Fruit fly (Drosophila melanogaster) whole organism, embryonic: Measurements from ENCODE around the gene CG17349.
A peak's percentile ranks its signal among the peaks of the same experiment; 100 is the strongest.

ENCODE experiments used
- CG10565 ChIP-seq: fragments of 200-800 bp; sonication (Bioruptor generic); optimal IDR thresholded peaks from 3 replicates; lab custom pipeline; 2016; ENCODE audit warnings: missing biosample characterization, mild to moderate bottlenecking, missing genetic modification characterization
- CG10979 ChIP-seq: fragments of 200-800 bp; sonication (Bioruptor generic); optimal IDR thresholded peaks from 2 replicates; lab custom pipeline; 2018; ENCODE audit warnings: missing biosample characterization, mild to moderate bottlenecking, missing genetic modification characterization, moderate library complexity
- CG11398 ChIP-seq: fragments of 200-800 bp; sonication (Bioruptor generic); optimal IDR thresholded peaks from 2 replicates; lab custom pipeline; 2016; ENCODE audit warnings: missing biosample characterization, missing genetic modification characterization
- CG12942 ChIP-seq: fragments of 200-800 bp; sonication (Bioruptor generic); optimal IDR thresholded peaks from 3 replicates; lab custom pipeline; 2016; ENCODE audit warnings: missing biosample characterization, missing genetic modification characterization
- CG13775 ChIP-seq: fragments of 200-800 bp; sonication (Bioruptor generic); optimal IDR thresholded peaks from 3 replicates; lab custom pipeline; 2017; ENCODE audit warnings: missing biosample characterization, mild to moderate bottlenecking, missing genetic modification characterization
- CG14050 ChIP-seq: fragments of 200-800 bp; sonication (Bioruptor generic); IDR thresholded peaks from 3 replicates; pipeline ENCODE4 v1.3.6; 2022; ENCODE audit warnings: missing biosample characterization, missing genetic modification characterization
- CG14441 ChIP-seq: fragments of 200-800 bp; sonication (Bioruptor generic); IDR thresholded peaks from 2 replicates; pipeline ENCODE4 v1.3.6; 2022; ENCODE audit warnings: missing biosample characterization, missing genetic modification characterization
- CG16815 ChIP-seq: fragments of 200-800 bp; sonication (Bioruptor generic); optimal IDR thresholded peaks from 3 replicates; lab custom pipeline; 2017; ENCODE audit warnings: missing biosample characterization, mild to moderate bottlenecking, missing genetic modification characterization
- CG17829 ChIP-seq: fragments of 200-800 bp; optimal IDR thresholded peaks from 2 replicates; lab custom pipeline; 2019; ENCODE audit warnings: missing biosample characterization, mild to moderate bottlenecking, missing genetic modification characterization, moderate library complexity
- CG18599 ChIP-seq: fragments of 200-800 bp; sonication (Bioruptor generic); optimal IDR thresholded peaks from 3 replicates; lab custom pipeline; 2017; ENCODE audit warnings: missing biosample characterization, missing genetic modification characterization, mild to moderate bottlenecking, moderate library complexity, missing genetic modification reagents
- CG31224 ChIP-seq: fragments of 200-800 bp; sonication (Bioruptor generic); IDR thresholded peaks from 2 replicates; pipeline ENCODE4 v1.3.6; 2022; ENCODE audit warnings: missing biosample characterization, missing genetic modification characterization
- CG4360 ChIP-seq: fragments of 200-800 bp; sonication (Bioruptor generic); IDR thresholded peaks from 2 replicates; pipeline ENCODE4 v1.3.6; 2022; ENCODE audit warnings: missing biosample characterization, missing genetic modification characterization
- CG4404 ChIP-seq: fragments of 200-800 bp; sonication (Bioruptor generic); IDR thresholded peaks from 2 replicates; pipeline ENCODE4 v1.3.6; 2022; ENCODE audit warnings: missing biosample characterization, missing genetic modification characterization
- CG6654 ChIP-seq: fragments of 200-800 bp; sonication (Bioruptor generic); optimal IDR thresholded peaks from 2 replicates; lab custom pipeline; 2017; ENCODE audit warnings: missing biosample characterization, mild to moderate bottlenecking, missing genetic modification characterization
- CG6683 ChIP-seq: fragments of 200-800 bp; sonication (Bioruptor generic); optimal IDR thresholded peaks from 2 replicates; lab custom pipeline; 2017; ENCODE audit warnings: missing biosample characterization, mild to moderate bottlenecking, missing genetic modification characterization, missing genetic modification reagents
- CG6813 ChIP-seq: fragments of 200-800 bp; sonication (Bioruptor generic); optimal IDR thresholded peaks from 2 replicates; lab custom pipeline; 2017; ENCODE audit warnings: missing biosample characterization, missing genetic modification characterization, mild to moderate bottlenecking, moderate library complexity, missing genetic modification reagents
- CG7271 ChIP-seq: fragments of 200-800 bp; sonication (Bioruptor generic); optimal IDR thresholded peaks from 2 replicates; lab custom pipeline; 2018; ENCODE audit warnings: missing biosample characterization, mild to moderate bottlenecking, missing genetic modification characterization, moderate library complexity
- CG7928 ChIP-seq: fragments of 200-800 bp; sonication (Bioruptor generic); optimal IDR thresholded peaks from 2 replicates; lab custom pipeline; 2017; ENCODE audit warnings: missing biosample characterization, mild to moderate bottlenecking, missing genetic modification characterization
- CG8359 ChIP-seq: fragments of 200-800 bp; sonication (Bioruptor generic); optimal IDR thresholded peaks from 2 replicates; lab custom pipeline; 2017; ENCODE audit warnings: missing biosample characterization, mild to moderate bottlenecking, missing genetic modification characterization, borderline replicate concordance
- CG9437 ChIP-seq: fragments of 200-800 bp; sonication (Bioruptor generic); optimal IDR thresholded peaks from 2 replicates; lab custom pipeline; 2018; ENCODE audit warnings: missing biosample characterization, mild to moderate bottlenecking, missing genetic modification characterization
- Dip3 ChIP-seq: fragments of 200-800 bp; sonication (Bioruptor generic); optimal IDR thresholded peaks from 3 replicates; lab custom pipeline; 2016; ENCODE audit warnings: missing biosample characterization, missing genetic modification characterization
- Dref ChIP-seq: fragments of 200-800 bp; sonication (Bioruptor generic); IDR thresholded peaks from 2 replicates; pipeline ENCODE4 v1.3.6; 2022; ENCODE audit warnings: missing biosample characterization, missing genetic modification characterization
- HLH4C ChIP-seq: fragments of 200-800 bp; sonication (Bioruptor generic); IDR thresholded peaks from 3 replicates; pipeline ENCODE4 v1.3.6; 2022; ENCODE audit warnings: missing biosample characterization, missing genetic modification characterization; ENCODE audit not compliant: partially characterized antibody
- Kr ChIP-seq: fragments of 200-800 bp; sonication (Bioruptor generic); optimal IDR thresholded peaks from 2 replicates; lab custom pipeline; 2017; ENCODE audit warnings: missing biosample characterization, mild to moderate bottlenecking, missing genetic modification characterization
- Lhr ChIP-seq: fragments of 200-800 bp; sonication (Bioruptor generic); optimal IDR thresholded peaks from 3 replicates; lab custom pipeline; 2017; ENCODE audit warnings: mild to moderate bottlenecking, missing biosample characterization, missing genetic modification reagents, missing genetic modification characterization
- NfI ChIP-seq: fragments of 200-800 bp; sonication (Bioruptor generic); optimal IDR thresholded peaks from 3 replicates; lab custom pipeline; 2018; ENCODE audit warnings: missing biosample characterization, mild to moderate bottlenecking, missing genetic modification characterization, moderate library complexity
- Ravus ChIP-seq: fragments of 200-800 bp; sonication (Bioruptor generic); IDR thresholded peaks from 2 replicates; pipeline ENCODE4 v1.3.6; 2022; ENCODE audit warnings: missing biosample characterization, missing genetic modification characterization
- Sry-δ ChIP-seq: fragments of 200-800 bp; sonication (Bioruptor generic); optimal IDR thresholded peaks from 2 replicates; lab custom pipeline; 2016; ENCODE audit warnings: missing biosample characterization, missing genetic modification characterization
- Ssrp ChIP-seq: fragments of 200-800 bp; sonication (Bioruptor generic); optimal IDR thresholded peaks from 2 replicates; lab custom pipeline; 2018; ENCODE audit warnings: missing biosample characterization, mild to moderate bottlenecking, missing genetic modification characterization, moderate library complexity
- aop ChIP-seq: fragments of 200-800 bp; sonication (Bioruptor generic); IDR thresholded peaks from 2 replicates; pipeline ENCODE4 v1.3.6; 2022; ENCODE audit warnings: missing biosample characterization, missing genetic modification characterization
- ap ChIP-seq: fragments of 200-800 bp; sonication (Bioruptor generic); IDR thresholded peaks from 2 replicates; pipeline ENCODE4 v1.3.6; 2022; ENCODE audit warnings: missing biosample characterization, missing genetic modification characterization
- br ChIP-seq: fragments of >200 bp; optimal IDR thresholded peaks from 2 replicates; lab custom pipeline; 2017
- chif ChIP-seq, 2 experiments: fragments of 200-800 bp; sonication (Bioruptor generic); optimal IDR thresholded peaks; 3 replicates each; lab custom pipeline; 2016; ENCODE audit warnings: missing biosample characterization in 2 of 2, missing genetic modification characterization in 2 of 2
- dm ChIP-seq: fragments of 200-800 bp; sonication (Bioruptor generic); optimal IDR thresholded peaks from 3 replicates; lab custom pipeline; 2016; ENCODE audit warnings: missing biosample characterization, missing genetic modification characterization
- dysf ChIP-seq: fragments of 200-800 bp; sonication (Bioruptor generic); IDR thresholded peaks from 3 replicates; pipeline ENCODE4 v1.3.6; 2022; ENCODE audit warnings: missing biosample characterization, missing genetic modification characterization
- fd96Cb ChIP-seq: fragments of 200-800 bp; sonication (Bioruptor generic); optimal IDR thresholded peaks from 2 replicates; lab custom pipeline; 2018; ENCODE audit warnings: missing biosample characterization, mild to moderate bottlenecking, missing genetic modification characterization, moderate library complexity
- gce ChIP-seq: fragments of 200-800 bp; sonication (Bioruptor generic); IDR thresholded peaks from 3 replicates; pipeline ENCODE4 v1.3.6; 2022; ENCODE audit warnings: missing biosample characterization, missing genetic modification characterization
- gem ChIP-seq: fragments of 200-800 bp; sonication (Bioruptor generic); optimal IDR thresholded peaks from 2 replicates; lab custom pipeline; 2019; ENCODE audit warnings: missing biosample characterization, mild to moderate bottlenecking, missing genetic modification characterization, moderate library complexity
- gro ChIP-seq: fragments of 200-800 bp; sonication (Bioruptor generic); optimal IDR thresholded peaks from 2 replicates; lab custom pipeline; 2016; ENCODE audit warnings: missing biosample characterization, missing genetic modification characterization
- hbn ChIP-seq: fragments of 200-800 bp; sonication (Bioruptor generic); IDR thresholded peaks from 2 replicates; pipeline ENCODE4 v1.3.6; 2022; ENCODE audit warnings: missing biosample characterization, missing genetic modification characterization; ENCODE audit not compliant: partially characterized antibody
- oc ChIP-seq: fragments of 200-800 bp; sonication (Bioruptor generic); optimal IDR thresholded peaks from 2 replicates; lab custom pipeline; 2018; ENCODE audit warnings: missing biosample characterization, mild to moderate bottlenecking, missing genetic modification characterization, moderate library complexity
- pho ChIP-seq: fragments of 200-800 bp; sonication (Bioruptor generic); optimal IDR thresholded peaks from 2 replicates; lab custom pipeline; 2016; ENCODE audit warnings: missing biosample characterization, missing genetic modification characterization
- shn ChIP-seq: fragments of 200-800 bp; sonication (Bioruptor generic); optimal IDR thresholded peaks from 3 replicates; lab custom pipeline; 2016; ENCODE audit warnings: missing biosample characterization, missing genetic modification characterization
- sim ChIP-seq: fragments of 200-800 bp; sonication (Bioruptor generic); IDR thresholded peaks from 2 replicates; pipeline ENCODE4 v1.3.6; 2022; ENCODE audit warnings: missing biosample characterization, missing genetic modification characterization
- tap ChIP-seq: fragments of 200-800 bp; optimal IDR thresholded peaks from 3 replicates; lab custom pipeline; 2019; ENCODE audit warnings: missing biosample characterization, mild to moderate bottlenecking, missing genetic modification characterization, moderate library complexity
- ttk ChIP-seq: fragments of 200-800 bp; sonication (Bioruptor generic); IDR thresholded peaks from 2 replicates; pipeline ENCODE4 v2.1.2; 2022; ENCODE audit warnings: missing biosample characterization, missing genetic modification characterization
- unpg ChIP-seq: fragments of 200-800 bp; sonication (Bioruptor generic); optimal IDR thresholded peaks from 3 replicates; lab custom pipeline; 2018; ENCODE audit warnings: missing biosample characterization, mild to moderate bottlenecking, missing genetic modification characterization, moderate library complexity
- vnd ChIP-seq: fragments of 200-800 bp; sonication (Bioruptor generic); IDR thresholded peaks from 3 replicates; pipeline ENCODE4 v1.3.6; 2022; ENCODE audit warnings: missing biosample characterization, missing genetic modification characterization; ENCODE audit not compliant: partially characterized antibody

CG17349 gene

dm6 chr2L:19377129-19378083 is 7.2 kb downstream of the CG17349 start (continued):
- TF ChIP-seq gro (no peak), gem (tag; lab: Kevin White, UChicago) (peak; percentile 73), shn (GFP tag; lab: Kevin White, UChicago) (no peak), CG6683 (no peak), CG4404 (GFP tag; lab: Robert Waterston, UW) (peak; percentile 73), CG17829 (tag; lab: Kevin White, UChicago) (peak; percentile 70), Ssrp (tag; lab: Kevin White, UChicago) (peak; percentile 50), CG18599 (GFP tag; lab: Kevin White, UChicago) (peak; percentile 56), tap (tag; lab: Kevin White, UChicago) (peak; percentile 53), CG8359 (GFP tag; lab: Kevin White, UChicago) (peak; percentile 14), hbn (GFP tag; lab: Robert Waterston, UW) (no peak), vnd (GFP tag; lab: Robert Waterston, UW) (no peak), pho (GFP tag; lab: Kevin White, UChicago) (no peak), br (no peak), sim (0 out of 2 replicates have a peak, but pooled peaks have one; percentile 14), CG10979 (tag; lab: Kevin White, UChicago) (peak; percentile 74), Lhr (GFP tag; lab: Kevin White, UChicago) (peak; percentile 8), aop (GFP tag; lab: Robert Waterston, UW) (no peak), unpg (GFP tag; lab: Kevin White, UChicago) (peak; percentile 56), oc (tag; lab: Kevin White, UChicago) (peak; percentile 7), HLH4C (no peak), CG7271 (tag; lab: Kevin White, UChicago) (no peak), chif (GFP tag; optimal IDR thresholded peaks at IDR 0.05; lab: Kevin White, UChicago) (peak; percentile 14 to 61), fd96Cb (tag; lab: Kevin White, UChicago) (peak; percentile 64), CG14050 (GFP tag; lab: Robert Waterston, UW) (peak; percentile 32; the same call in 1 of the 3 replicates), CG13775 (GFP tag; lab: Kevin White, UChicago) (peak; percentile 21), ttk (GFP tag; lab: Robert Waterston, UW) (peak; percentile 39), CG31224 (GFP tag; lab: Robert Waterston, UW) (0 out of 2 replicates have a peak, but pooled peaks have one; percentile 7), CG16815 (GFP tag; lab: Kevin White, UChicago) (peak; percentile 44), CG10565 (GFP tag; lab: Kevin White, UChicago) (no peak), dm (GFP tag; lab: Kevin White, UChicago) (no peak), Ravus (GFP tag; lab: Robert Waterston, UW) (no peak), CG12942 (GFP tag; lab: Kevin White, UChicago) (no peak), CG11398 (GFP tag; lab: Kevin White, UChicago) (no peak), Sry-δ (GFP tag; lab: Kevin White, UChicago) (no peak), Dref (GFP tag; lab: Robert Waterston, UW) (no peak), gce (GFP tag; lab: Robert Waterston, UW) (0 out of 3 replicates have a peak, but pooled peaks have one; percentile 43), CG7928 (no peak), Kr (GFP tag; lab: Kevin White, UChicago) (no peak), NfI (no peak), ap (GFP tag; lab: Robert Waterston, UW) (no peak), CG6813 (GFP tag; lab: Kevin White, UChicago) (peak; percentile 35), CG9437 (peak; percentile 3), CG4360 (GFP tag; lab: Robert Waterston, UW) (no peak), Dip3 (no peak), CG14441 (GFP tag; lab: Robert Waterston, UW) (no peak), CG6654 (GFP tag; lab: Kevin White, UChicago) (no peak), dysf (GFP tag; lab: Robert Waterston, UW) (peak; percentile 53; the same call in 1 of the 3 replicates)
